Worm (Caenorhabditis elegans) whole organism, L2 larva: ENCODE measurements around the gene srg-60.

Experiments
- alr-1 ChIP-seq: fragments of 150-350 bp; optimal IDR thresholded peaks from 2 replicates; lab custom pipeline; 2014; ENCODE audit warnings: missing biosample characterization, missing genetic modification characterization
- ceh-82 ChIP-seq: fragments of 150-350 bp; optimal IDR thresholded peaks from 2 replicates; lab custom pipeline; 2014; ENCODE audit warnings: missing biosample characterization, missing genetic modification characterization
- lin-39 ChIP-seq: fragments of 150-350 bp; optimal IDR thresholded peaks from 2 replicates; lab custom pipeline; 2014; ENCODE audit warnings: missing biosample characterization, missing genetic modification reagents, missing genetic modification characterization
- lsy-2 ChIP-seq, 2 experiments: fragments of 150-350 bp in 1 of 2; sonication (generic microtip) in 1 of 2; optimal IDR thresholded peaks; 2 replicates each; lab custom pipeline; 2014 to 2017; ENCODE audit warnings: missing biosample characterization in 2 of 2, missing genetic modification characterization in 2 of 2
- nhr-237 ChIP-seq: fragments of 150-350 bp; optimal IDR thresholded peaks from 2 replicates; lab custom pipeline; 2014; ENCODE audit warnings: missing biosample characterization, missing genetic modification characterization
- nhr-25 ChIP-seq: fragments of 150-350 bp; sonication (generic microtip); optimal IDR thresholded peaks from 3 replicates; lab custom pipeline; 2014; ENCODE audit warnings: missing biosample characterization, missing genetic modification characterization
- unc-62 ChIP-seq: fragments of 150-350 bp; optimal IDR thresholded peaks from 2 replicates; lab custom pipeline; 2014; ENCODE audit warnings: missing biosample characterization, missing genetic modification reagents, missing genetic modification characterization

ce11 chrV:2763105-2763504 lies 40.6 kb upstream of the srg-60 start, which contains the start of gene R05D8.7:
- TF ChIP-seq nhr-25 (tag; lab: Kevin White, UChicago) (no peak), unc-62 (GFP tag; lab: Kevin White, UChicago) (no peak), lsy-2 (tag; optimal IDR thresholded peaks at IDR 0.05; lab: Kevin White, UChicago) (no peak), nhr-237 (tag; lab: Kevin White, UChicago) (no peak), lin-39 (tag; lab: Kevin White, UChicago) (no peak), ceh-82 (tag; lab: Kevin White, UChicago) (no peak), alr-1 (tag; lab: Kevin White, UChicago) (no peak)
